Fruit fly (Drosophila melanogaster) whole organism, embryonic: ENCODE data around the gene CG7739.

Experiments used
- BEAF-32 ChIP-seq: fragments of 200-800 bp; sonication (Bioruptor generic); optimal IDR thresholded peaks from 3 replicates; lab custom pipeline; 2017; ENCODE audit warnings: missing biosample characterization, missing genetic modification characterization, mild to moderate bottlenecking, moderate library complexity, missing genetic modification reagents
- Bgb ChIP-seq: fragments of 200-800 bp; sonication (Bioruptor generic); IDR thresholded peaks from 2 replicates; pipeline ENCODE4 v1.3.6; 2022; ENCODE audit warnings: missing biosample characterization, missing genetic modification characterization; ENCODE audit not compliant: partially characterized antibody
- CG13296 ChIP-seq: fragments of 200-800 bp; sonication (Bioruptor generic); optimal IDR thresholded peaks from 3 replicates; lab custom pipeline; 2018; ENCODE audit warnings: missing biosample characterization, mild to moderate bottlenecking, missing genetic modification characterization
- CG14710 ChIP-seq: fragments of 200-800 bp; sonication (Bioruptor generic); optimal IDR thresholded peaks from 3 replicates; lab custom pipeline; 2019; ENCODE audit warnings: missing biosample characterization, mild to moderate bottlenecking, missing genetic modification characterization, moderate library complexity
- CG16779 ChIP-seq: fragments of 200-800 bp; sonication (Bioruptor generic); IDR thresholded peaks from 2 replicates; pipeline ENCODE4 v1.3.6; 2022; ENCODE audit warnings: missing biosample characterization, missing genetic modification characterization
- CG17186 ChIP-seq: fragments of 200-800 bp; sonication (Bioruptor generic); optimal IDR thresholded peaks from 3 replicates; lab custom pipeline; 2017; ENCODE audit warnings: missing biosample characterization, missing genetic modification reagents, missing genetic modification characterization
- CG18619 ChIP-seq: fragments of 200-800 bp; sonication (Bioruptor generic); optimal IDR thresholded peaks from 3 replicates; lab custom pipeline; 2017; ENCODE audit warnings: missing biosample characterization, mild to moderate bottlenecking, missing genetic modification characterization
- CG2116 ChIP-seq: fragments of 200-800 bp; sonication (Bioruptor generic); optimal IDR thresholded peaks from 3 replicates; lab custom pipeline; 2018; ENCODE audit warnings: missing biosample characterization, mild to moderate bottlenecking, missing genetic modification characterization
- CG34224 ChIP-seq: fragments of 200-800 bp; sonication (Bioruptor generic); IDR thresholded peaks from 3 replicates; pipeline ENCODE4 v1.3.6; 2022; ENCODE audit warnings: missing biosample characterization, missing genetic modification characterization; ENCODE audit not compliant: partially characterized antibody
- CG34422 ChIP-seq: fragments of 200-800 bp; sonication (Bioruptor generic); IDR thresholded peaks from 3 replicates; pipeline ENCODE4 v1.3.6; 2022; ENCODE audit warnings: missing biosample characterization, missing genetic modification characterization
- CG42726 ChIP-seq: fragments of 200-800 bp; sonication (Bioruptor generic); IDR thresholded peaks from 2 replicates; pipeline ENCODE4 v1.3.6; 2022; ENCODE audit warnings: missing biosample characterization, missing genetic modification characterization; ENCODE audit not compliant: partially characterized antibody
- CG5245 ChIP-seq: fragments of 200-800 bp; sonication (Bioruptor generic); optimal IDR thresholded peaks from 3 replicates; lab custom pipeline; 2016; ENCODE audit warnings: missing biosample characterization, missing genetic modification characterization
- CG8281 ChIP-seq: fragments of 200-800 bp; sonication (Bioruptor generic); optimal IDR thresholded peaks from 2 replicates; lab custom pipeline; 2018; ENCODE audit warnings: missing biosample characterization, mild to moderate bottlenecking, missing genetic modification characterization, moderate library complexity
- D ChIP-seq, 2 experiments: fragments of 200-800 bp in 1 of 2; fragments of >200 bp in 1 of 2; sonication (Bioruptor generic) in 1 of 2; optimal IDR thresholded peaks; 2 replicates in 1 of 2; 3 replicates in 1 of 2; lab custom pipeline; 2017; ENCODE audit warnings: mild to moderate bottlenecking in 1 of 2, missing biosample characterization in 1 of 2, missing genetic modification characterization in 1 of 2, missing genetic modification reagents in 1 of 2
- D19A ChIP-seq: fragments of 200-800 bp; optimal IDR thresholded peaks from 3 replicates; lab custom pipeline; 2019; ENCODE audit warnings: missing biosample characterization, mild to moderate bottlenecking, missing genetic modification characterization, moderate library complexity
- Dfd ChIP-seq, 2 experiments: fragments of >200 bp; optimal IDR thresholded peaks; 2 replicates each; lab custom pipeline; 2017; ENCODE audit warnings: missing biosample characterization in 2 of 2, missing genetic modification characterization in 2 of 2
- Dip2 ChIP-seq: fragments of 200-800 bp; sonication (Bioruptor generic); IDR thresholded peaks from 2 replicates; pipeline ENCODE4 v1.3.6; 2022; ENCODE audit warnings: missing biosample characterization, missing genetic modification characterization
- Dp ChIP-seq: fragments of 200-800 bp; sonication (Bioruptor generic); optimal IDR thresholded peaks from 2 replicates; lab custom pipeline; 2018; ENCODE audit warnings: missing biosample characterization, mild to moderate bottlenecking, missing genetic modification characterization, moderate library complexity
- Gug ChIP-seq: fragments of 200-800 bp; sonication (Bioruptor generic); IDR thresholded peaks from 4 replicates; pipeline ENCODE4 v1.3.6; 2022; ENCODE audit warnings: missing biosample characterization, missing genetic modification characterization
- HLH3B ChIP-seq: fragments of 200-800 bp; sonication (Bioruptor generic); IDR thresholded peaks from 2 replicates; pipeline ENCODE4 v1.3.6; 2022; ENCODE audit warnings: missing biosample characterization, missing genetic modification characterization
- NK7.1 ChIP-seq: fragments of 200-800 bp; sonication (Bioruptor generic); optimal IDR thresholded peaks from 3 replicates; lab custom pipeline; 2016; ENCODE audit warnings: missing biosample characterization, missing genetic modification characterization
- Poxn ChIP-seq: fragments of 200-800 bp; sonication (Bioruptor generic); IDR thresholded peaks from 2 replicates; pipeline ENCODE4 v1.3.6; 2022; ENCODE audit warnings: missing biosample characterization, missing genetic modification characterization
- Sox102F ChIP-seq: fragments of 200-800 bp; sonication (Bioruptor generic); optimal IDR thresholded peaks from 2 replicates; lab custom pipeline; 2018; ENCODE audit warnings: missing biosample characterization, mild to moderate bottlenecking, missing genetic modification characterization, moderate library complexity
- Stat92E ChIP-seq, 3 experiments: fragments of >200 bp in 2 of 3; fragments of 200-800 bp in 1 of 3; sonication (Bioruptor generic) in 1 of 3; optimal IDR thresholded peaks; 2 replicates each; lab custom pipeline; 2017 to 2019; ENCODE audit warnings: missing biosample characterization in 3 of 3, missing genetic modification characterization in 3 of 3, mild to moderate bottlenecking in 1 of 3, moderate library complexity in 1 of 3
- Trl ChIP-seq, 3 experiments: fragments of >200 bp in 2 of 3; fragments of 200-800 bp in 1 of 3; sonication (Bioruptor generic) in 1 of 3; optimal IDR thresholded peaks; 2 replicates in 1 of 3; 3 replicates in 2 of 3; lab custom pipeline; 2016 to 2017; ENCODE audit warnings: missing biosample characterization in 1 of 3, missing genetic modification characterization in 1 of 3
- Usf ChIP-seq: fragments of 200-800 bp; sonication (Bioruptor generic); optimal IDR thresholded peaks from 2 replicates; lab custom pipeline; 2017; ENCODE audit warnings: missing genotype, missing biosample characterization, missing genetic modification characterization
- ash1 ChIP-seq: fragments of 200-800 bp; sonication (Bioruptor generic); optimal IDR thresholded peaks from 2 replicates; lab custom pipeline; 2018; ENCODE audit warnings: missing biosample characterization, mild to moderate bottlenecking, missing genetic modification characterization
- bab2 ChIP-seq: fragments of 200-800 bp; sonication (Bioruptor generic); optimal IDR thresholded peaks from 2 replicates; lab custom pipeline; 2016; ENCODE audit warnings: missing biosample characterization, missing genetic modification characterization
- bbx ChIP-seq: fragments of 200-800 bp; sonication (Bioruptor generic); IDR thresholded peaks from 2 replicates; pipeline ENCODE4 v1.3.6; 2022; ENCODE audit warnings: missing biosample characterization, missing genetic modification characterization; ENCODE audit not compliant: partially characterized antibody
- bsh ChIP-seq, 2 experiments: fragments of 200-800 bp; sonication (Bioruptor generic); optimal IDR thresholded peaks; 2 replicates each; lab custom pipeline; 2017 to 2018; ENCODE audit warnings: mild to moderate bottlenecking in 2 of 2, missing biosample characterization in 2 of 2, missing genetic modification characterization in 2 of 2, moderate library complexity in 1 of 2
- chinmo ChIP-seq: fragments of 200-800 bp; sonication (Bioruptor generic); IDR thresholded peaks from 4 replicates; pipeline ENCODE4 v1.3.6; 2022; ENCODE audit warnings: missing biosample characterization, missing genetic modification characterization; ENCODE audit not compliant: partially characterized antibody
- corto ChIP-seq: fragments of 200-800 bp; sonication (Bioruptor generic); optimal IDR thresholded peaks from 2 replicates; lab custom pipeline; 2016; ENCODE audit warnings: missing biosample characterization, mild to moderate bottlenecking, missing genetic modification characterization, moderate library complexity
- crc ChIP-seq: fragments of 200-800 bp; sonication (Bioruptor generic); optimal IDR thresholded peaks from 2 replicates; lab custom pipeline; 2016; ENCODE audit warnings: missing biosample characterization, missing genetic modification characterization
- da ChIP-seq: fragments of 200-800 bp; sonication (Bioruptor generic); optimal IDR thresholded peaks from 2 replicates; lab custom pipeline; 2016; ENCODE audit warnings: missing biosample characterization, missing genetic modification characterization
- dm ChIP-seq: fragments of 200-800 bp; sonication (Bioruptor generic); optimal IDR thresholded peaks from 3 replicates; lab custom pipeline; 2016; ENCODE audit warnings: missing biosample characterization, missing genetic modification characterization
- dmrt99B ChIP-seq: fragments of 200-800 bp; sonication (Bioruptor generic); optimal IDR thresholded peaks from 2 replicates; lab custom pipeline; 2018; ENCODE audit warnings: missing biosample characterization, mild to moderate bottlenecking, missing genetic modification characterization, moderate library complexity
- emc ChIP-seq: fragments of 200-800 bp; sonication (Bioruptor generic); optimal IDR thresholded peaks from 2 replicates; lab custom pipeline; 2016; ENCODE audit warnings: missing biosample characterization, missing genetic modification characterization
- exex ChIP-seq: fragments of 200-800 bp; sonication (Bioruptor generic); optimal IDR thresholded peaks from 4 replicates; lab custom pipeline; 2018; ENCODE audit warnings: missing biosample characterization, mild to moderate bottlenecking, missing genetic modification characterization, moderate library complexity
- fd3F ChIP-seq: fragments of 200-800 bp; sonication (Bioruptor generic); optimal IDR thresholded peaks from 2 replicates; lab custom pipeline; 2018; ENCODE audit warnings: missing biosample characterization, mild to moderate bottlenecking, missing genetic modification characterization, moderate library complexity
- gfzf ChIP-seq: fragments of 200-800 bp; sonication (Bioruptor generic); optimal IDR thresholded peaks from 2 replicates; lab custom pipeline; 2016; ENCODE audit warnings: missing biosample characterization, mild to moderate bottlenecking, missing genetic modification characterization, moderate library complexity
- gro ChIP-seq: fragments of 200-800 bp; sonication (Bioruptor generic); optimal IDR thresholded peaks from 2 replicates; lab custom pipeline; 2016; ENCODE audit warnings: missing biosample characterization, missing genetic modification characterization
- gt ChIP-seq: fragments of 200-800 bp; sonication (Bioruptor generic); IDR thresholded peaks from 2 replicates; pipeline ENCODE4 v1.3.6; 2022; ENCODE audit warnings: missing biosample characterization, missing genetic modification characterization
- inv ChIP-seq: fragments of 200-800 bp; sonication (Bioruptor generic); IDR thresholded peaks from 2 replicates; pipeline ENCODE4 v1.3.6; 2022; ENCODE audit warnings: missing biosample characterization, missing genetic modification characterization; ENCODE audit not compliant: partially characterized antibody
- otp ChIP-seq: fragments of 200-800 bp; sonication (Bioruptor generic); IDR thresholded peaks from 3 replicates; pipeline ENCODE4, ENCODE4 v1.3.6; 2022; ENCODE audit warnings: missing biosample characterization, missing genetic modification characterization
- run ChIP-seq: fragments of 200-800 bp; sonication (Bioruptor generic); optimal IDR thresholded peaks from 3 replicates; lab custom pipeline; 2018; ENCODE audit warnings: missing biosample characterization, mild to moderate bottlenecking, missing genetic modification characterization
- salm ChIP-seq: fragments of 200-800 bp; sonication (Bioruptor generic); optimal IDR thresholded peaks from 2 replicates; lab custom pipeline; 2018; ENCODE audit warnings: missing biosample characterization, mild to moderate bottlenecking, missing genetic modification characterization
- so ChIP-seq: fragments of 200-800 bp; sonication (Bioruptor generic); IDR thresholded peaks from 3 replicates; pipeline ENCODE4 v1.3.6; 2022; ENCODE audit warnings: missing biosample characterization, missing genetic modification characterization
- zen ChIP-seq: fragments of 200-800 bp; sonication (Bioruptor generic); optimal IDR thresholded peaks from 3 replicates; lab custom pipeline; 2018; ENCODE audit warnings: missing biosample characterization, mild to moderate bottlenecking, missing genetic modification characterization, moderate library complexity
- zfh1 ChIP-seq: fragments of 200-800 bp; sonication (Bioruptor generic); IDR thresholded peaks from 3 replicates; pipeline ENCODE4 v1.3.6; 2022; ENCODE audit warnings: missing biosample characterization, missing genetic modification characterization

The CG7739 gene

DNA sequence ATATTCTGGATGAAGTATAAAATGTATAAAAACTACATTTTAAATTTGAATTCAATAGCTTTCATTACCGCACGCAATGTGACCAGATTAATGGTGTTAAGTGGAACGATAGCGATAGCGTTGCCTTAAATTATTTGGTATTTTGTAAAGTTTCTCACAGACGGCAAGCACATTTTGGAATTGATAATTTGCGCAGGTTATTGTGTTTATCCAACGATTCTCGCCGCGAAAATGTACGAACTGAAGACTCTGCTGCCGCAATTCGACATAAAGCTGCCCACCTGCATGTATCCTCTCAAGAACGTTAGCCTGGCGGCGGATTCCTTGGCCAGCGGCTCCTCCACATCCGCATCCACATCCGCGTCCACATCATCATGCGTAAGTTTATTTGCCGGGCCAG is 20.6 kb upstream of the CG7739 start, which contains the start of gene AIMP2 (continued):
- TF ChIP-seq bab2 (GFP tag; lab: Kevin White, UChicago) (no peak), da (GFP tag; lab: Kevin White, UChicago) (no peak), D19A (tag; lab: Kevin White, UChicago) (no peak), CG34224 (GFP tag; lab: Robert Waterston, UW) (0 out of 3 replicates have a peak, but pooled peaks have one; percentile 20), CG13296 (no peak), Dip2 (no peak), Poxn (GFP tag; lab: Robert Waterston, UW) (no peak), CG2116 (GFP tag; lab: Kevin White, UChicago) (peak; percentile 39), emc (GFP tag; lab: Kevin White, UChicago) (no peak), otp (no peak), Dfd (GFP tag; optimal IDR thresholded peaks at IDR 0.05; lab: Kevin White, UChicago) (no peak), so (GFP tag; lab: Robert Waterston, UW) (no peak), zfh1 (no peak), HLH3B (GFP tag; lab: Robert Waterston, UW) (no peak), CG18619 (no peak), run (tag; lab: Kevin White, UChicago) (no peak), Sox102F (GFP tag; lab: Kevin White, UChicago) (no peak), bsh (GFP tag; optimal IDR thresholded peaks at IDR 0.05; lab: Kevin White, UChicago) (no peak), Gug (GFP tag; lab: Robert Waterston, UW) (no peak), dmrt99B (tag; lab: Kevin White, UChicago) (no peak), corto (GFP tag; lab: Kevin White, UChicago) (no peak), chinmo (no peak), Usf (GFP tag; lab: Kevin White, UChicago) (no peak), CG42726 (GFP tag; lab: Robert Waterston, UW) (no peak), Bgb (GFP tag; lab: Robert Waterston, UW) (peak; percentile 35), Dp (GFP tag; lab: Kevin White, UChicago) (peak; percentile 83), inv (GFP tag; lab: Robert Waterston, UW) (0 out of 2 replicates have a peak, but pooled peaks have one; percentile 13), CG17186 (GFP tag; lab: Kevin White, UChicago) (peak; percentile 23), zen (tag; lab: Kevin White, UChicago) (no peak), exex (tag; lab: Kevin White, UChicago) (no peak), CG5245 (GFP tag; lab: Kevin White, UChicago) (no peak), bbx (GFP tag; lab: Robert Waterston, UW) (0 out of 2 replicates have a peak, but pooled peaks have one; percentile 50), D (optimal IDR thresholded peaks at IDR 0.05; lab: Kevin White, UChicago) (no peak), D (GFP tag; optimal IDR thresholded peaks at IDR 0.05; lab: Kevin White, UChicago) (no peak), CG14710 (tag; lab: Kevin White, UChicago) (peak; percentile 18), BEAF-32 (peak; percentile 44), Trl (optimal IDR thresholded peaks at IDR 0.05; lab: Kevin White, UChicago) (no peak), Trl (GFP tag; optimal IDR thresholded peaks at IDR 0.05; lab: Kevin White, UChicago) (no peak), CG34422 (GFP tag; lab: Robert Waterston, UW) (peak; percentile 12; the same call in 1 of the 3 replicates), dm (peak; percentile 34), CG8281 (tag; lab: Kevin White, UChicago) (no peak), gt (no peak), fd3F (GFP tag; lab: Kevin White, UChicago) (no peak), gro (GFP tag; lab: Kevin White, UChicago) (no peak), ash1 (GFP tag; lab: Kevin White, UChicago) (no peak), salm (tag; lab: Kevin White, UChicago) (no peak), gfzf (GFP tag; lab: Kevin White, UChicago) (peak; percentile 80), Stat92E (GFP tag; optimal IDR thresholded peaks at IDR 0.05; lab: Kevin White, UChicago) (no peak), NK7.1 (GFP tag; lab: Kevin White, UChicago) (no peak), CG16779 (0 out of 2 replicates have a peak, but pooled peaks have one; percentile 29), crc (GFP tag; lab: Kevin White, UChicago) (no peak)
